Fruit fly (Drosophila melanogaster): Measurements from ENCODE around the gene bcn92.

Gene bcn92

dm6 chrX:2123013-2123964, 26.2 kb downstream of the bcn92 start, which contains the start of gene ph-d (continued):
- TF ChIP-seq pho (GFP tag; optimal IDR thresholded peaks at IDR 0.05), result no peak
- TF ChIP-seq caup (GFP tag; optimal IDR thresholded peaks at IDR 0.05; ENCODE audit: severe bottlenecking), result peak; percentile 42
- no peak for TF ChIP-seq sr (GFP tag; IDR thresholded peaks at IDR 0.05)
- TF ChIP-seq psq (GFP tag; optimal IDR thresholded peaks at IDR 0.05), result no peak
- no peak; the same call in 2 of the 3 replicates for TF ChIP-seq mld (GFP tag; IDR thresholded peaks at IDR 0.05; ENCODE audit: partially characterized antibody)
- no peak for TF ChIP-seq Sry-β (GFP tag; optimal IDR thresholded peaks at IDR 0.05)
- peak in 1 of 2 experiments; percentile 27 for TF ChIP-seq Pdp1 (GFP tag; optimal IDR thresholded peaks at IDR 0.05)
- TF ChIP-seq CG42726 (GFP tag; IDR thresholded peaks at IDR 0.05; ENCODE audit: partially characterized antibody), result no peak
- TF ChIP-seq D (optimal IDR thresholded peaks at IDR 0.05), result peak; percentile 73
- peak; percentile 9 for TF ChIP-seq D (GFP tag; optimal IDR thresholded peaks at IDR 0.05)
- no peak for TF ChIP-seq h (optimal IDR thresholded peaks at IDR 0.05)
- TF ChIP-seq ERR (GFP tag; optimal IDR thresholded peaks at IDR 0.05), result no peak
- TF ChIP-seq Hr39 (optimal IDR thresholded peaks at IDR 0.05), result no peak
- 0 out of 3 replicates have a peak, but pooled peaks have one; percentile 25 for TF ChIP-seq CG7963 (GFP tag; IDR thresholded peaks at IDR 0.05; ENCODE audit: partially characterized antibody)
- peak; percentile 65 for TF ChIP-seq CG7839 (tag; optimal IDR thresholded peaks at IDR 0.05)
- no peak for TF ChIP-seq pan (optimal IDR thresholded peaks at IDR 0.05)
- peak in 1 of 2 experiments; percentile 35 for TF ChIP-seq pan (GFP tag; optimal IDR thresholded peaks at IDR 0.05 in 1 of 2, IDR thresholded peaks at IDR 0.05 in 1 of 2)
- no peak for TF ChIP-seq sima (GFP tag; optimal IDR thresholded peaks at IDR 0.05)
- no peak for TF ChIP-seq Bdp1 (GFP tag; optimal IDR thresholded peaks at IDR 0.05)
- TF ChIP-seq NC2α (GFP tag; optimal IDR thresholded peaks at IDR 0.05), result no peak
- TF ChIP-seq Dll (GFP tag; IDR thresholded peaks at IDR 0.05; ENCODE audit: partially characterized antibody), result no peak
- TF ChIP-seq MBD-R2 (GFP tag; IDR thresholded peaks at IDR 0.05), result peak; percentile 18; the same call in 1 of the 2 replicates
- peak; percentile 68 for TF ChIP-seq E2f2 (GFP tag; IDR thresholded peaks at IDR 0.05)
- TF ChIP-seq Six4 (GFP tag; optimal IDR thresholded peaks at IDR 0.05), result no peak
- no peak for TF ChIP-seq zen2 (GFP tag; IDR thresholded peaks at IDR 0.05; ENCODE audit: partially characterized antibody)
- no peak for TF ChIP-seq CG1792 (GFP tag; optimal IDR thresholded peaks at IDR 0.05)
- TF ChIP-seq Meics (GFP tag; optimal IDR thresholded peaks at IDR 0.05), result peak; percentile 62
- TF ChIP-seq HmgZ (tag; optimal IDR thresholded peaks at IDR 0.05), result peak; percentile 44
- no peak for TF ChIP-seq kay (GFP tag; optimal IDR thresholded peaks at IDR 0.05)
- peak; percentile 30 for TF ChIP-seq gro (GFP tag; optimal IDR thresholded peaks at IDR 0.05)
- TF ChIP-seq btn (GFP tag; optimal IDR thresholded peaks at IDR 0.05), result no peak
- TF ChIP-seq gsb (GFP tag; IDR thresholded peaks at IDR 0.05), result no peak
- no peak for TF ChIP-seq ro (GFP tag; IDR thresholded peaks at IDR 0.05)
- no peak for TF ChIP-seq Ravus (GFP tag; IDR thresholded peaks at IDR 0.05)
- TF ChIP-seq Rx (GFP tag; IDR thresholded peaks at IDR 0.05), result peak; percentile 19; the same call in 1 of the 2 replicates
- TF ChIP-seq sens-2 (GFP tag; IDR thresholded peaks at IDR 0.05), result no peak
- TF ChIP-seq CG1233 (GFP tag; optimal IDR thresholded peaks at IDR 0.05), result no peak
- peak in 1 of 3 experiments; percentile 62 for TF ChIP-seq Stat92E (GFP tag; optimal IDR thresholded peaks at IDR 0.05)
- TF ChIP-seq CG12744 (GFP tag; optimal IDR thresholded peaks at IDR 0.05), result no peak
- TF ChIP-seq CG6272 (GFP tag; IDR thresholded peaks at IDR 0.05), result no peak
- TF ChIP-seq CG11398 (GFP tag; optimal IDR thresholded peaks at IDR 0.05), result no peak
- TF ChIP-seq CG9727 (GFP tag; optimal IDR thresholded peaks at IDR 0.05), result peak; percentile 51
- TF ChIP-seq NfI (GFP tag; optimal IDR thresholded peaks at IDR 0.05), result peak; percentile 31
- peak; percentile 29 for TF ChIP-seq Dek (tag; optimal IDR thresholded peaks at IDR 0.05)
- TF ChIP-seq Dp (GFP tag; optimal IDR thresholded peaks at IDR 0.05), result peak; percentile 40
- TF ChIP-seq CG3995 (GFP tag; optimal IDR thresholded peaks at IDR 0.05), result no peak
- peak; percentile 20 for TF ChIP-seq CG15696 (tag; optimal IDR thresholded peaks at IDR 0.05)
- peak; percentile 45 for TF ChIP-seq CG3281 (GFP tag; optimal IDR thresholded peaks at IDR 0.05)
- TF ChIP-seq CG1603 (tag; optimal IDR thresholded peaks at IDR 0.05), result peak; percentile 14

Data from whole organism, embryonic.